Worm (Caenorhabditis elegans): ENCODE results near the gene nhr-231.

DNA sequence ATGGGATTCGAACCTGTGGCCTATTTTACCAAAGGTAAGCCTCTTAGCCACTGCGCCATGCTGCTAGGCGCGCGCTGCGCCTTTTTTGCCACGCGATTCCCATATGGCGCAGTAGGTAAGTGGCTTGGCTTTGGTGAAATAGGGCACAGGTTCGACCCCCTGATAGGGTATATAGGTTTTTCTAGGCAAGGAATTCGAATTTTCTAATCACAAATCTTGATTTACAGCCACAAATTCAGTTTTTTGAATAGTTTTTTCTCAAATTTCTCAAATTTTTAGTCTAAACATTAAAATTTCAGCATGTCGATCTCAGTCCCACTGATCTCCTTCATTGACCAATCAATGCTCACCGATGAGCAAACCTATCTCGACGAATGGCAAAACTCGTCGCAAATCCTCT, 19.9 kb downstream of the nhr-231 start, which contains the start of gene C54E10.3:
- no peak for TF ChIP-seq scrt-1 (GFP tag; IDR thresholded peaks at IDR 0.05)
- no peak for TF ChIP-seq ama-1 (optimal IDR thresholded peaks at IDR 0.05)
- TF ChIP-seq ceh-13 (GFP tag; optimal IDR thresholded peaks at IDR 0.05), result no peak
- no peak for TF ChIP-seq pes-1 (GFP tag; IDR thresholded peaks at IDR 0.05)
- TF ChIP-seq aly-1 (tag; optimal IDR thresholded peaks at IDR 0.05), result no peak
- no peak for TF ChIP-seq tra-4 (tag; optimal IDR thresholded peaks at IDR 0.05)
- no peak for TF ChIP-seq sea-1 (GFP tag; conservative IDR thresholded peaks at IDR 0.05)

Data from whole organism, early embryonic.